Fruit fly (Drosophila melanogaster) whole organism: ENCODE results near the gene mRpL55.

Source experiments
- pan ChIP-seq: fragments of >200 bp; optimal IDR thresholded peaks from 2 replicates; lab custom pipeline; 2017
- psq ChIP-seq: fragments of >200 bp; optimal IDR thresholded peaks from 2 replicates; lab custom pipeline; 2017

dm6 chr3R:19090983-19091748 lies 3.5 kb downstream of the mRpL55 start:
- TF ChIP-seq psq (lab: Kevin White, UChicago) (no peak), pan (lab: Kevin White, UChicago) (no peak)
